Fruit fly (Drosophila melanogaster) whole organism, embryonic: ENCODE results near the gene TotX.

Experiments used
- Abd-B ChIP-seq: fragments of 200-800 bp; sonication (Bioruptor generic); optimal IDR thresholded peaks from 2 replicates; lab custom pipeline; 2018; ENCODE audit warnings: missing biosample characterization, mild to moderate bottlenecking, missing genetic modification characterization, moderate library complexity
- Antp ChIP-seq: fragments of 200-800 bp; sonication (Bioruptor generic); optimal IDR thresholded peaks from 3 replicates; lab custom pipeline; 2016; ENCODE audit warnings: missing biosample characterization, missing genetic modification characterization
- BEAF-32 ChIP-seq: fragments of 200-800 bp; sonication (Bioruptor generic); optimal IDR thresholded peaks from 3 replicates; lab custom pipeline; 2017; ENCODE audit warnings: missing biosample characterization, missing genetic modification characterization, mild to moderate bottlenecking, moderate library complexity, missing genetic modification reagents
- Bdp1 ChIP-seq: fragments of 200-800 bp; sonication (Bioruptor generic); optimal IDR thresholded peaks from 3 replicates; lab custom pipeline; 2016; ENCODE audit warnings: missing biosample characterization, missing genetic modification characterization
- Bgb ChIP-seq: fragments of 200-800 bp; sonication (Bioruptor generic); IDR thresholded peaks from 2 replicates; pipeline ENCODE4 v1.3.6; 2022; ENCODE audit warnings: missing biosample characterization, missing genetic modification characterization; ENCODE audit not compliant: partially characterized antibody
- Blimp-1 ChIP-seq: fragments of 200-800 bp; sonication (Bioruptor generic); optimal IDR thresholded peaks from 3 replicates; lab custom pipeline; 2018; ENCODE audit warnings: missing biosample characterization, missing genetic modification characterization, mild to moderate bottlenecking, moderate library complexity, missing genetic modification reagents
- CG12155 ChIP-seq: fragments of 200-800 bp; sonication (Bioruptor generic); optimal IDR thresholded peaks from 3 replicates; lab custom pipeline; 2016; ENCODE audit warnings: missing biosample characterization, missing genetic modification characterization
- CG13287 ChIP-seq: fragments of 200-800 bp; sonication (Bioruptor generic); IDR thresholded peaks from 2 replicates; pipeline ENCODE4 v1.3.6; 2022; ENCODE audit warnings: missing biosample characterization, missing genetic modification characterization; ENCODE audit not compliant: partially characterized antibody
- CG13296 ChIP-seq: fragments of 200-800 bp; sonication (Bioruptor generic); optimal IDR thresholded peaks from 3 replicates; lab custom pipeline; 2018; ENCODE audit warnings: missing biosample characterization, mild to moderate bottlenecking, missing genetic modification characterization
- CG15479 ChIP-seq: fragments of 200-800 bp; sonication (Bioruptor generic); optimal IDR thresholded peaks from 3 replicates; lab custom pipeline; 2019; ENCODE audit warnings: missing biosample characterization, mild to moderate bottlenecking, missing genetic modification characterization, moderate library complexity
- CG16813 ChIP-seq: fragments of 200-800 bp; sonication (Bioruptor generic); IDR thresholded peaks from 3 replicates; pipeline ENCODE4 v1.3.6; 2022; ENCODE audit warnings: missing biosample characterization, missing genetic modification characterization; ENCODE audit not compliant: partially characterized antibody
- CG2120 ChIP-seq: fragments of 200-800 bp; sonication (Bioruptor generic); optimal IDR thresholded peaks from 3 replicates; lab custom pipeline; 2016; ENCODE audit warnings: missing biosample characterization, missing genetic modification characterization
- CG2199 ChIP-seq: fragments of 200-800 bp; sonication (Bioruptor generic); IDR thresholded peaks from 3 replicates; pipeline ENCODE4 v1.3.6; 2022; ENCODE audit warnings: missing biosample characterization, missing genetic modification characterization
- CG3847 ChIP-seq: fragments of 200-800 bp; sonication (Bioruptor generic); IDR thresholded peaks from 2 replicates; pipeline ENCODE4 v1.3.6; 2022; ENCODE audit warnings: missing biosample characterization, missing genetic modification characterization
- CG42726 ChIP-seq: fragments of 200-800 bp; sonication (Bioruptor generic); IDR thresholded peaks from 2 replicates; pipeline ENCODE4 v1.3.6; 2022; ENCODE audit warnings: missing biosample characterization, missing genetic modification characterization; ENCODE audit not compliant: partially characterized antibody
- CG4854 ChIP-seq: fragments of 200-800 bp; sonication (Bioruptor generic); optimal IDR thresholded peaks from 2 replicates; lab custom pipeline; 2016; ENCODE audit warnings: missing biosample characterization, missing genetic modification characterization, inconsistent platforms
- CG6654 ChIP-seq: fragments of 200-800 bp; sonication (Bioruptor generic); optimal IDR thresholded peaks from 2 replicates; lab custom pipeline; 2017; ENCODE audit warnings: missing biosample characterization, mild to moderate bottlenecking, missing genetic modification characterization
- CG6683 ChIP-seq: fragments of 200-800 bp; sonication (Bioruptor generic); optimal IDR thresholded peaks from 2 replicates; lab custom pipeline; 2017; ENCODE audit warnings: missing biosample characterization, mild to moderate bottlenecking, missing genetic modification characterization, missing genetic modification reagents
- CG6791 ChIP-seq: fragments of 200-800 bp; sonication (Bioruptor generic); IDR thresholded peaks from 3 replicates; pipeline ENCODE4 v1.3.6; 2022; ENCODE audit warnings: missing biosample characterization, missing genetic modification characterization; ENCODE audit not compliant: partially characterized antibody
- CG7271 ChIP-seq: fragments of 200-800 bp; sonication (Bioruptor generic); optimal IDR thresholded peaks from 2 replicates; lab custom pipeline; 2018; ENCODE audit warnings: missing biosample characterization, mild to moderate bottlenecking, missing genetic modification characterization, moderate library complexity
- CG7987 ChIP-seq: fragments of 200-800 bp; sonication (Bioruptor generic); optimal IDR thresholded peaks from 2 replicates; lab custom pipeline; 2018; ENCODE audit warnings: missing biosample characterization, mild to moderate bottlenecking, missing genetic modification characterization, moderate library complexity
- CG8478 ChIP-seq: fragments of >200 bp; optimal IDR thresholded peaks from 2 replicates; lab custom pipeline; 2018
- CG9932 ChIP-seq: fragments of 200-800 bp; sonication (Bioruptor generic); IDR thresholded peaks from 2 replicates; pipeline ENCODE4 v1.3.6; 2022; ENCODE audit warnings: missing biosample characterization, missing genetic modification characterization
- CoRest ChIP-seq: fragments of 200-800 bp; sonication (Bioruptor generic); optimal IDR thresholded peaks from 3 replicates; lab custom pipeline; 2018; ENCODE audit warnings: missing biosample characterization, mild to moderate bottlenecking, missing genetic modification characterization, moderate library complexity
- HLH54F ChIP-seq: fragments of 200-800 bp; sonication (Bioruptor generic); optimal IDR thresholded peaks from 3 replicates; lab custom pipeline; 2016; ENCODE audit warnings: missing biosample characterization, missing genetic modification characterization
- Hand ChIP-seq: fragments of 200-800 bp; sonication (Bioruptor generic); optimal IDR thresholded peaks from 2 replicates; lab custom pipeline; 2017; ENCODE audit warnings: mild to moderate bottlenecking, missing biosample characterization, missing genetic modification reagents, missing genetic modification characterization
- HmgD ChIP-seq: fragments of 200-800 bp; sonication (Bioruptor generic); optimal IDR thresholded peaks from 3 replicates; lab custom pipeline; 2016; ENCODE audit warnings: missing biosample characterization, missing genetic modification characterization
- Hmr ChIP-seq: fragments of 200-800 bp; sonication (Bioruptor generic); optimal IDR thresholded peaks from 3 replicates; lab custom pipeline; 2017; ENCODE audit warnings: mild to moderate bottlenecking, missing biosample characterization, missing genetic modification reagents, missing genetic modification characterization
- Mes4 ChIP-seq: fragments of 200-800 bp; sonication (Bioruptor generic); optimal IDR thresholded peaks from 2 replicates; lab custom pipeline; 2016; ENCODE audit warnings: missing biosample characterization, missing genetic modification characterization
- Stat92E ChIP-seq, 3 experiments: fragments of >200 bp in 2 of 3; fragments of 200-800 bp in 1 of 3; sonication (Bioruptor generic) in 1 of 3; optimal IDR thresholded peaks; 2 replicates each; lab custom pipeline; 2017 to 2019; ENCODE audit warnings: missing biosample characterization in 3 of 3, missing genetic modification characterization in 3 of 3, mild to moderate bottlenecking in 1 of 3, moderate library complexity in 1 of 3
- Xbp1 ChIP-seq: fragments of 200-800 bp; sonication (Bioruptor generic); optimal IDR thresholded peaks from 3 replicates; lab custom pipeline; 2016; ENCODE audit warnings: missing biosample characterization, mild to moderate bottlenecking, missing genetic modification characterization
- ab ChIP-seq: fragments of 200-800 bp; sonication (Bioruptor generic); optimal IDR thresholded peaks from 2 replicates; lab custom pipeline; 2016; ENCODE audit warnings: missing biosample characterization, missing genetic modification characterization
- bbx ChIP-seq: fragments of 200-800 bp; sonication (Bioruptor generic); IDR thresholded peaks from 2 replicates; pipeline ENCODE4 v1.3.6; 2022; ENCODE audit warnings: missing biosample characterization, missing genetic modification characterization; ENCODE audit not compliant: partially characterized antibody
- chinmo ChIP-seq: fragments of 200-800 bp; sonication (Bioruptor generic); IDR thresholded peaks from 4 replicates; pipeline ENCODE4 v1.3.6; 2022; ENCODE audit warnings: missing biosample characterization, missing genetic modification characterization; ENCODE audit not compliant: partially characterized antibody
- dpn ChIP-seq, 2 experiments: fragments of 200-800 bp; sonication (Bioruptor generic); optimal IDR thresholded peaks; 3 replicates each; lab custom pipeline; 2016; ENCODE audit warnings: missing biosample characterization in 2 of 2, missing genetic modification characterization in 2 of 2
- ham ChIP-seq: fragments of 200-800 bp; sonication (Bioruptor generic); IDR thresholded peaks from 2 replicates; pipeline ENCODE4 v1.3.6; 2022; ENCODE audit warnings: missing biosample characterization, missing genetic modification characterization
- inv ChIP-seq: fragments of 200-800 bp; sonication (Bioruptor generic); IDR thresholded peaks from 2 replicates; pipeline ENCODE4 v1.3.6; 2022; ENCODE audit warnings: missing biosample characterization, missing genetic modification characterization; ENCODE audit not compliant: partially characterized antibody
- maf-S ChIP-seq: fragments of 200-800 bp; sonication (Bioruptor generic); optimal IDR thresholded peaks from 2 replicates; lab custom pipeline; 2016; ENCODE audit warnings: missing biosample characterization, missing genetic modification characterization
- pho ChIP-seq: fragments of 200-800 bp; sonication (Bioruptor generic); optimal IDR thresholded peaks from 2 replicates; lab custom pipeline; 2016; ENCODE audit warnings: missing biosample characterization, missing genetic modification characterization
- sd ChIP-seq: fragments of 200-800 bp; sonication (Bioruptor generic); optimal IDR thresholded peaks from 3 replicates; lab custom pipeline; 2018; ENCODE audit warnings: missing biosample characterization, mild to moderate bottlenecking, missing genetic modification characterization, moderate library complexity
- sens-2 ChIP-seq: fragments of 200-800 bp; sonication (Bioruptor generic); IDR thresholded peaks from 2 replicates; pipeline ENCODE4 v1.3.6; 2022; ENCODE audit warnings: missing biosample characterization, missing genetic modification characterization
- seq ChIP-seq: fragments of 200-800 bp; sonication (Bioruptor generic); IDR thresholded peaks from 2 replicates; pipeline ENCODE4 v1.3.6; 2022; ENCODE audit warnings: missing biosample characterization, missing genetic modification characterization
- sima ChIP-seq: fragments of 200-800 bp; sonication (Bioruptor generic); optimal IDR thresholded peaks from 2 replicates; lab custom pipeline; 2016; ENCODE audit warnings: missing biosample characterization, missing genetic modification characterization
- so ChIP-seq: fragments of 200-800 bp; sonication (Bioruptor generic); IDR thresholded peaks from 3 replicates; pipeline ENCODE4 v1.3.6; 2022; ENCODE audit warnings: missing biosample characterization, missing genetic modification characterization
- sqz ChIP-seq: fragments of 200-800 bp; sonication (Bioruptor generic); optimal IDR thresholded peaks from 3 replicates; lab custom pipeline; 2018; ENCODE audit warnings: missing biosample characterization, mild to moderate bottlenecking, missing genetic modification characterization
- stc ChIP-seq: fragments of 200-800 bp; sonication (Bioruptor generic); IDR thresholded peaks from 2 replicates; pipeline ENCODE4 v1.3.6; 2022; ENCODE audit warnings: missing biosample characterization, missing genetic modification characterization
- sug ChIP-seq: fragments of 200-800 bp; optimal IDR thresholded peaks from 2 replicates; lab custom pipeline; 2019; ENCODE audit warnings: missing biosample characterization, mild to moderate bottlenecking, missing genetic modification characterization, moderate library complexity
- toy ChIP-seq: fragments of 200-800 bp; sonication (Bioruptor generic); IDR thresholded peaks from 2 replicates; pipeline ENCODE4 v1.3.6; 2022; ENCODE audit warnings: missing biosample characterization, missing genetic modification characterization
- usp ChIP-seq: fragments of >200 bp; optimal IDR thresholded peaks from 2 replicates; lab custom pipeline; 2017; ENCODE audit warnings: missing biosample characterization, missing genetic modification characterization
- wor ChIP-seq: fragments of 200-800 bp; sonication (Bioruptor generic); IDR thresholded peaks from 2 replicates; pipeline ENCODE4 v1.3.6; 2022; ENCODE audit warnings: missing biosample characterization, missing genetic modification characterization

Gene TotX

dm6 chr3R:20908641-20909040, 3.3 kb upstream of the TotX start (continued):
- TF ChIP-seq wor (GFP tag; lab: Robert Waterston, UW) (no peak), sens-2 (GFP tag; lab: Robert Waterston, UW) (no peak), CG6683 (GFP tag; lab: Kevin White, UChicago) (no peak), CG12155 (no peak), ab (no peak), chinmo (GFP tag; lab: Robert Waterston, UW) (0 out of 4 replicates have a peak, but pooled peaks have one; percentile 50), sug (tag; lab: Kevin White, UChicago) (peak; percentile 29), CG2120 (peak; percentile 15), CG8478 (lab: Kevin White, UChicago) (peak; percentile 34), CG13296 (no peak), Bdp1 (GFP tag; lab: Kevin White, UChicago) (peak; percentile 52), dpn (GFP tag; optimal IDR thresholded peaks at IDR 0.05; lab: Kevin White, UChicago) (peak in 1 of 2 experiments; percentile 13), CG6654 (GFP tag; lab: Kevin White, UChicago) (no peak), CG7271 (tag; lab: Kevin White, UChicago) (no peak), seq (no peak), BEAF-32 (GFP tag; lab: Kevin White, UChicago) (peak; percentile 1), CG4854 (GFP tag; lab: Kevin White, UChicago) (peak; percentile 17), Mes4 (GFP tag; lab: Kevin White, UChicago) (no peak), Abd-B (GFP tag; lab: Kevin White, UChicago) (peak; percentile 32), Antp (GFP tag; lab: Kevin White, UChicago) (no peak), HmgD (GFP tag; lab: Kevin White, UChicago) (peak; percentile 35), usp (GFP tag; lab: Kevin White, UChicago) (no peak), CG42726 (GFP tag; lab: Robert Waterston, UW) (peak; percentile 84), HLH54F (GFP tag; lab: Kevin White, UChicago) (peak; percentile 3), CG2199 (GFP tag; lab: Robert Waterston, UW) (peak; percentile 87), Bgb (peak; percentile 88), CG13287 (GFP tag; lab: Robert Waterston, UW) (peak; percentile 51; the same call in 1 of the 2 replicates), CG7987 (no peak), inv (GFP tag; lab: Robert Waterston, UW) (peak; percentile 31; the same call in 1 of the 2 replicates), Hand (GFP tag; lab: Kevin White, UChicago) (no peak), stc (no peak), sima (no peak), CG3847 (GFP tag; lab: Robert Waterston, UW) (peak; percentile 4; the same call in 1 of the 2 replicates), CG6791 (GFP tag; lab: Robert Waterston, UW) (no peak), CG9932 (peak; percentile 18; the same call in 1 of the 2 replicates), so (GFP tag; lab: Robert Waterston, UW) (no peak), maf-S (GFP tag; lab: Kevin White, UChicago) (peak; percentile 7), sqz (GFP tag; lab: Kevin White, UChicago) (no peak), Xbp1 (GFP tag; lab: Kevin White, UChicago) (no peak), CG15479 (GFP tag; lab: Kevin White, UChicago) (no peak), CG16813 (GFP tag; lab: Robert Waterston, UW) (peak; percentile 54; the same call in 1 of the 3 replicates), Stat92E (GFP tag; optimal IDR thresholded peaks at IDR 0.05; lab: Kevin White, UChicago) (no peak), sd (tag; lab: Kevin White, UChicago) (peak; percentile 30), ham (GFP tag; lab: Robert Waterston, UW) (no peak), CoRest (peak; percentile 4), Hmr (GFP tag; lab: Kevin White, UChicago) (peak; percentile 18), bbx (peak; percentile 63), pho (GFP tag; lab: Kevin White, UChicago) (peak; percentile 30), Blimp-1 (no peak), toy (no peak)
- TF ChIP-seq, all 482 proteins: peak for 39
